Worm (Caenorhabditis elegans): ENCODE data around the gene asns-2.
A peak's percentile ranks its signal among the peaks of the same experiment; 100 is the strongest.

asns-2 gene

DNA sequence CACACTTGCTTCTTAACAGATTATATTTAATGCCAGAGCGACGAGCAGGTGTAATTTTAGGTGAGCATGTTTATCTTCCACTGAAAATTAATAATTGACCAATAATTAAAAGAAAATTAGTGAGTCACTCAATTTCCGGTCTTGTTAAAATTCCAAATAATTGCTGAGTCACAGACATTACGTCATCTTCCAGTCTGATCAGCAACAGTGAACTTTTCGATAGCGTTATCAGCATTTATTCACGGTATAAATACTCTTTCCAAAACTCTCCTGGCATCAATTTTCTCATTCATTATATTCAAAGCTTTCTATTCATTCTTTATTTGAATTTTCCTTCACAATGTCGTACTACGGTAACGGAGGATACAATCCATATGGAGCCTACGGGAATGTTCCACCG, 41.3 kb downstream of the asns-2 start, which contains the start of gene kreg-1:
TSS of gene kreg-1 (plus strand) at position 341 of the 400 bp plus-strand sequence.
- TF ChIP-seq Y116A8C.19 (tag; optimal IDR thresholded peaks at IDR 0.05; ENCODE audit: borderline replicate concordance) (no peak), aha-1 (tag; optimal IDR thresholded peaks at IDR 0.05) (no peak), elt-2 (tag; optimal IDR thresholded peaks at IDR 0.05) (peak; percentile 21), fkh-4 (tag; optimal IDR thresholded peaks at IDR 0.05; ENCODE audit: borderline replicate concordance) (no peak), snu-23 (GFP tag; optimal IDR thresholded peaks at IDR 0.05) (no peak)

DNA sequence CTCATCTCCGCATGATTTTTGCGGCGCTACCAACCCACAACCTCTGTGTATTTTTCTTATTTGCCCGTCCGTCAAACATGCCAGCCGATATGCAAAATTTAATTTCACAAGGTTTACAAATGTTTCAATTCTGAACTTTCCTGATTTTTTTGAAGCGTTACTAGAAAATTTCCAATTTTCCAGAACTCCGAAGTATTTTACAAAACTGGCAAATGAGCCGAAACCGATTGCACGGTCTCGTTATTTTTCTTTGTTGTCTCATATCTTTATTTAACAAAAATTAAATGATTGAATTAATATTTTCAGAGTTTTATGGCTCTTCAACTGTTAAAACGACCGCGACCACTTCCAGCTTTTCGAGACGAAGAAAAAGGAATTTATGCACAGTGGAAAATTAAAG, 42.7 kb downstream of the asns-2 start, which contains the start of gene F53A9.3:
TSS of gene F53A9.3 (plus strand) at position 301 of the 400 bp plus-strand sequence.
- TF ChIP-seq ceh-63 (GFP tag; optimal IDR thresholded peaks at IDR 0.05) = no peak
- no peak for TF ChIP-seq ceh-82 (tag; optimal IDR thresholded peaks at IDR 0.05)
- TF ChIP-seq pqm-1 (tag; optimal IDR thresholded peaks at IDR 0.05) = no peak
- TF ChIP-seq unc-30 (tag; optimal IDR thresholded peaks at IDR 0.05) = no peak

ce11 chrX:8704830-8705229, 45.9 kb downstream of the asns-2 start:
- TF ChIP-seq sptf-1 (tag; optimal IDR thresholded peaks at IDR 0.05) (no peak), fos-1 (tag; optimal IDR thresholded peaks at IDR 0.05) (no peak), grh-1 (GFP tag; IDR thresholded peaks at IDR 0.05) (no peak)

DNA sequence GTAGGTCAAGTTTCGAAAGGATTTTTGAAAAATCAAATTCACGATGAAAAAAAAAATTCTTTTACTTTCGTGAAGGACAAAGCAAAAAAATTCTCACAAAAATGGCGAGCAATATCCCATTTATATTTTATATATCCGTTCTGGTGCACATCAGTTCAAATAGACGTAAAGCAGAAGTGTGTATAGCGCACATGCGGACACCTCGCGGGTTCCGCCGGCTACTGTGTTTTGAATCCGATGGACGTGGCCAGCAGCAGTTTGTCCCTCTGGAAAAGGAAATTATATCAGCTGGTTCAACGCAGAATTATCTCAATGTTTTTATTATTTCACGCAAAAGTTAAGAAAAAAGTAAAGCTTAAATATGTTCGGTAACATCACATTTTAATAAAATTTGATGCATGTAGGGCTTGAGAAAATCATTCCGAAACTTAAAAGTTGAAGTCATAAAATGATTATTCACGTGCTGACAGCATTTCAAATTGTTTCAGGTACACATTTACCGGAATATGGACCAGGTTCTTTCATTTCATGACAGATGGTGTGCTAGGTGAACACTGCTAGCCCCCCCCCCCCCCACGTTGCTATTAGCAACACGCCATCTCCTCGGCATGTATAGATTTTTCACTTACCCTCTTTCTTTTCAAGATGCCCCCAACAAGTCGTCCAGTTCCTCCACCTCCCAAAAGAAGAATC, 46.9 kb downstream of the asns-2 start, which contains the start of gene jbts-14:
TSS of gene jbts-14 (plus strand) at position 643 of the 693 bp plus-strand sequence.
- TF ChIP-seq unc-86 (tag; optimal IDR thresholded peaks at IDR 0.05) (no peak), snpc-4 (tag; optimal IDR thresholded peaks at IDR 0.05) (peak; percentile 76)
